Worm (Caenorhabditis elegans) whole organism, late embryonic: ENCODE results near the gene C17B7.12.

Source experiments
- ceh-14 ChIP-seq: sonication (generic microtip); optimal IDR thresholded peaks from 2 replicates; lab custom pipeline; 2016; ENCODE audit warnings: missing genotype, missing genetic modification characterization, missing compliant biosample characterization
- dve-1 ChIP-seq: sonication (generic microtip); optimal IDR thresholded peaks from 2 replicates; lab custom pipeline; 2017; ENCODE audit warnings: antibody characterized with exemption, mild to moderate bottlenecking, missing genetic modification characterization, missing compliant biosample characterization
- fkh-6 ChIP-seq: sonication (generic microtip); optimal IDR thresholded peaks from 2 replicates; lab custom pipeline; 2016; ENCODE audit warnings: missing genetic modification characterization, missing compliant biosample characterization
- hlh-8 ChIP-seq: sonication (generic microtip); optimal IDR thresholded peaks from 2 replicates; lab custom pipeline; 2016; ENCODE audit warnings: missing genotype, missing genetic modification characterization, missing compliant biosample characterization
- madf-2 ChIP-seq: sonication (generic microtip); optimal IDR thresholded peaks from 2 replicates; lab custom pipeline; 2017; ENCODE audit warnings: missing genetic modification characterization, missing compliant biosample characterization
- nhr-11 ChIP-seq: fragments of 150-350 bp; optimal IDR thresholded peaks from 2 replicates; lab custom pipeline; 2014; ENCODE audit warnings: missing biosample characterization, missing genetic modification characterization
- pha-4 ChIP-seq: fragments of 150-350 bp; optimal IDR thresholded peaks from 2 replicates; lab custom pipeline; 2018; ENCODE audit warnings: missing biosample characterization, missing genetic modification reagents, missing genetic modification characterization
- pqm-1 ChIP-seq: sonication (generic microtip); optimal IDR thresholded peaks from 2 replicates; lab custom pipeline; 2016; ENCODE audit warnings: missing genetic modification characterization, missing compliant biosample characterization
- tbx-2 ChIP-seq: sonication (generic microtip); optimal IDR thresholded peaks from 2 replicates; lab custom pipeline; 2016; ENCODE audit warnings: missing genetic modification characterization, missing compliant biosample characterization
- unc-55 ChIP-seq: sonication (generic microtip); optimal IDR thresholded peaks from 2 replicates; lab custom pipeline; 2017; ENCODE audit warnings: missing biosample characterization, missing genetic modification reagents, missing genetic modification characterization
- zip-5 ChIP-seq: sonication (generic microtip); optimal IDR thresholded peaks from 2 replicates; lab custom pipeline; 2016; ENCODE audit warnings: missing genetic modification characterization, missing compliant biosample characterization

DNA sequence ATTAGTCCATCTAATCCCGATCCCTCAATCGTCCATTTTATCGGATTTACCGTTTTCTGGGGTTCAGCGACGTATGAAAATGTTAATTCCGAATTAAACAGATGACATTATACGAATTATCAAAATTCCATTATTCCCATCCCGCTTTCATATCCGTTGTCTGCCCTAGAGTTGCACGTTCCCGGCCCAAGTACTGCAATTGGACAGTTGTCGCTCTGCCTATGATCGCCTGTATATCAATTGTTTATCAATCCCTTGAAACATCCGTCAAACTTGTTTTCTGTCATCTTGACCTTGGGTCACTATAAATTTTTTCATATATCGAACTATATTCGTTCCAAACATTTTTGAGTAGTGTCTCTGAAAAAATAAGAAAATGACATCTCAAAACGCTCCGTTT is 5.2 kb downstream of the C17B7.12 start, which contains the start of gene C04E12.5:
- TF ChIP-seq ceh-14 (tag; lab: Kevin White, UChicago) (no peak), hlh-8 (tag; lab: Kevin White, UChicago) (no peak), zip-5 (no peak), pqm-1 (tag; lab: Kevin White, UChicago) (no peak), unc-55 (GFP tag; lab: Kevin White, UChicago) (no peak), dve-1 (tag; lab: Kevin White, UChicago) (no peak), pha-4 (tag; lab: Kevin White, UChicago) (no peak), nhr-11 (no peak), tbx-2 (no peak), madf-2 (no peak), fkh-6 (tag; lab: Kevin White, UChicago) (no peak)
